Worm (Caenorhabditis elegans) whole organism, early embryonic: ENCODE measurements around the gene C05C8.5.

ENCODE experiments used
- B0310.2 ChIP-seq: sonication (generic microtip); optimal IDR thresholded peaks from 2 replicates; lab custom pipeline; 2016; ENCODE audit warnings: mild to moderate bottlenecking, missing genetic modification characterization, missing compliant biosample characterization
- F13C5.2 ChIP-seq: sonication (generic microtip); optimal IDR thresholded peaks from 2 replicates; lab custom pipeline; 2017; ENCODE audit warnings: mild to moderate bottlenecking, missing genetic modification characterization, inconsistent platforms, missing compliant biosample characterization
- aly-1 ChIP-seq: sonication (generic microtip); optimal IDR thresholded peaks from 2 replicates; lab custom pipeline; 2016; ENCODE audit warnings: missing genetic modification characterization, missing compliant biosample characterization
- ama-1 ChIP-seq: fragments of 150-350 bp; optimal IDR thresholded peaks from 2 replicates; lab custom pipeline; 2014
- ceh-13 ChIP-seq: fragments of 200-800 bp; sonication (Bioruptor generic); optimal IDR thresholded peaks from 2 replicates; lab custom pipeline; 2018; ENCODE audit warnings: mild to moderate bottlenecking, missing genetic modification characterization, missing compliant biosample characterization
- ceh-36 ChIP-seq: sonication (generic microtip); optimal IDR thresholded peaks from 2 replicates; lab custom pipeline; 2016; ENCODE audit warnings: missing genetic modification characterization, inconsistent platforms, missing compliant biosample characterization
- ets-7 ChIP-seq: sonication (generic microtip); optimal IDR thresholded peaks from 2 replicates; lab custom pipeline; 2016; ENCODE audit warnings: missing genotype, missing genetic modification characterization, missing compliant biosample characterization
- flt-1 ChIP-seq: fragments of 200-800 bp; sonication (Bioruptor generic); IDR thresholded peaks from 2 replicates; pipeline ENCODE4 v1.3.6; 2022; ENCODE audit warnings: missing genetic modification characterization, missing compliant biosample characterization
- hmbx-1 ChIP-seq: sonication (generic microtip); optimal IDR thresholded peaks from 2 replicates; lab custom pipeline; 2016; ENCODE audit warnings: mild to moderate bottlenecking, missing genetic modification characterization, missing compliant biosample characterization
- hmg-4 ChIP-seq: fragments of 200-800 bp; sonication (Bioruptor generic); optimal IDR thresholded peaks from 2 replicates; lab custom pipeline; 2018; ENCODE audit warnings: mild to moderate bottlenecking, missing genetic modification characterization, missing compliant biosample characterization
- hnd-1 ChIP-seq: sonication (generic microtip); optimal IDR thresholded peaks from 2 replicates; lab custom pipeline; 2016; ENCODE audit warnings: missing genetic modification characterization, missing compliant biosample characterization
- pes-1 ChIP-seq: fragments of 200-800 bp; sonication (Bioruptor generic); IDR thresholded peaks from 2 replicates; pipeline ENCODE4 v1.3.6; 2022; ENCODE audit warnings: missing genetic modification reagents, missing genetic modification characterization, missing compliant biosample characterization
- scrt-1 ChIP-seq: fragments of 200-800 bp; sonication (Bioruptor generic); IDR thresholded peaks from 2 replicates; pipeline ENCODE4 v1.3.6; 2022; ENCODE audit warnings: missing genetic modification characterization, missing compliant biosample characterization
- sea-1 ChIP-seq: fragments of 200-800 bp; sonication (Bioruptor generic); conservative IDR thresholded peaks from 2 replicates; pipeline ENCODE4 v1.3.6; 2022; ENCODE audit warnings: missing genetic modification characterization, missing compliant biosample characterization
- tbx-11 ChIP-seq: fragments of 200-800 bp; sonication (Bioruptor generic); IDR thresholded peaks from 2 replicates; pipeline ENCODE4 v1.3.6; 2022; ENCODE audit warnings: missing genetic modification characterization, missing compliant biosample characterization
- tbx-37 ChIP-seq: fragments of 200-800 bp; sonication (Bioruptor generic); conservative IDR thresholded peaks from 2 replicates; pipeline ENCODE4 v1.3.6; 2022; ENCODE audit warnings: missing genetic modification reagents, missing genetic modification characterization, missing compliant biosample characterization
- tra-4 ChIP-seq: sonication (generic microtip); optimal IDR thresholded peaks from 2 replicates; lab custom pipeline; 2017; ENCODE audit warnings: missing genetic modification characterization, missing compliant biosample characterization

Gene C05C8.5

ce11 chrV:7236694-7237093 lies 2.1 kb upstream of the C05C8.5 start:
- no peak for TF ChIP-seq hnd-1 (tag; lab: Kevin White, UChicago)
- no peak for TF ChIP-seq tra-4
- no peak for TF ChIP-seq sea-1
- TF ChIP-seq B0310.2 (tag; lab: Kevin White, UChicago) = no peak
- no peak for TF ChIP-seq pes-1 (GFP tag; lab: Robert Waterston, UW)
- TF ChIP-seq ceh-36 (tag; lab: Kevin White, UChicago) = no peak

DNA sequence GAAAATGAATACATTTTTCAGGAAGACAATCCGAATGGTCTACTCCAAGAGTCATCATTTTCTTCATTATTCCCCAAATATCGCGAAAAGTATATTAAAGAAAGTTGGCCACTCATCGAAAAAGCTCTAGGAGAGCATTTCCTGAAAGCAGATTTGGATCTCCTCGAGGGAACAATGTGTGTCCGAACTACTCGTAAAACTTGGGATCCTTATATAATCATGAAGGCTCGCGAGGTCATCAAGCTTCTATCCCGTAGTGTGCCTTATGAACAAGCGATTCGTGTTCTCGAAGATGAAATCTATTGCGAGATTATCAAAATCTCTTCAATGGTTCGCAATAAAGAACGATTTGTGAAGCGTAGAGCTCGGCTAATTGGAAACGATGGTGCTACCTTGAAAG lies 3.1 kb downstream of the C05C8.5 start:
- TF ChIP-seq ama-1 (no peak), hmg-4 (GFP tag; lab: Kevin White, UChicago) (no peak), tbx-11 (GFP tag; lab: Robert Waterston, UW) (no peak), ceh-13 (GFP tag; lab: Kevin White, UChicago) (no peak), hmbx-1 (tag; lab: Kevin White, UChicago) (no peak), ets-7 (no peak), pes-1 (GFP tag; lab: Robert Waterston, UW) (no peak), F13C5.2 (tag; lab: Kevin White, UChicago) (no peak), tbx-37 (no peak), tra-4 (no peak), flt-1 (GFP tag; lab: Robert Waterston, UW) (no peak), ceh-36 (tag; lab: Kevin White, UChicago) (no peak), aly-1 (no peak), scrt-1 (GFP tag; lab: Robert Waterston, UW) (no peak), B0310.2 (tag; lab: Kevin White, UChicago) (no peak), sea-1 (no peak), hnd-1 (tag; lab: Kevin White, UChicago) (no peak)

ce11 chrV:7230847-7231246 lies 3.8 kb downstream of the C05C8.5 start, which contains the start of the genes gei-6 and krr-1:
Gene gei-6, minus strand, starts transcription at chrV:7230848.
Gene krr-1, plus strand, starts transcription at chrV:7231190.
- TF ChIP-seq ama-1 (no peak), pes-1 (GFP tag; lab: Robert Waterston, UW) (peak; percentile 90), aly-1 (peak; percentile 22), hnd-1 (tag; lab: Kevin White, UChicago) (peak; percentile 70), tra-4 (no peak), F13C5.2 (tag; lab: Kevin White, UChicago) (peak; percentile 90), B0310.2 (tag; lab: Kevin White, UChicago) (peak; percentile 66), scrt-1 (GFP tag; lab: Robert Waterston, UW) (peak; percentile 85), hmg-4 (GFP tag; lab: Kevin White, UChicago) (peak; percentile 83), ceh-36 (tag; lab: Kevin White, UChicago) (peak; percentile 87), tbx-11 (GFP tag; lab: Robert Waterston, UW) (peak; percentile 92), ceh-13 (GFP tag; lab: Kevin White, UChicago) (peak; percentile 73), flt-1 (GFP tag; lab: Robert Waterston, UW) (peak; percentile 84), hmbx-1 (tag; lab: Kevin White, UChicago) (peak; percentile 31), sea-1 (peak; percentile 90), ets-7 (no peak), tbx-37 (peak; percentile 88)

DNA sequence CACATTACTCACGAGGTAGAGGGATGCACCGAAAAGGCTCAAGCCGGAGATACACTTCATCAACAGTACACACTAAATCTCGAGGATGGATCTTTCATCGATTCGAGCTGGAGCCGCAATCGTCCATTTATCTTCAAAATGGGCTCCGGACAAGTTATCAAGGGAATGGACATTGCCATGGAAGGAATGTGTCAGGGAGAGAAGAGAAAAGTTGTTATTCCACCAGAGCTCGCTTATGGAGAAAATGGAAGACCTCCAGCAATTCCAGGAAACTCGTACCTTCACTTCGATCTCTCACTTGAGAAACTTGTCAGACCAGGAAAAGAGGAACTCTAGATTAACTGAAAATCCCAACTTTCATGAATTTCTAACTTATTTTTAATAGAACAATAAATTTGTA lies 8.7 kb downstream of the C05C8.5 start:
- TF ChIP-seq ama-1 (peak; percentile 75), tbx-11 (GFP tag; lab: Robert Waterston, UW) (no peak)

DNA sequence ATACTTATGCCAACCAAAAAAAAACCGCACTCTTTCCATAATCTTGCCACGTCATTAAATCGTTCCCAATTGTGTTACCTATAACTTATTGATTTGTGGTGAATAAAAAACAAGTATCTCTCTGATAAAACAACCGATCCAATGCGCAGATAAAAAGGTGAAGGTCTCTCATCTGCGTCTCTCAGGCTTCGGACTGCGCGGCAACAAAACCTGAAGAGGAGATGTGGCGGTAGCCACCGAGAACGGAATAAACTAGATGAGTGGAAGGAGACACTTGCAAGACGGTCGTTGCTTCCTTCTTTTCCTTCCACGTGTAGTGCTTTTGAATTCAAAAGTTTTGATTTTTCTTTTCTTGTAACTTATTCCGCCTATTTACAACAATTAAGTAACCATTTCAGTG lies 9.7 kb downstream of the C05C8.5 start, which contains the start of gene fkb-3:
Gene fkb-3 (plus strand): TSS at position 277 of the 400 bp plus-strand sequence.
- no peak for TF ChIP-seq F13C5.2 (tag; lab: Kevin White, UChicago)
- no peak for TF ChIP-seq scrt-1 (GFP tag; lab: Robert Waterston, UW)
- no peak for TF ChIP-seq tbx-11 (GFP tag; lab: Robert Waterston, UW)
- no peak for TF ChIP-seq ceh-36 (tag; lab: Kevin White, UChicago)
- no peak for TF ChIP-seq aly-1
- TF ChIP-seq tbx-37 = no peak

DNA sequence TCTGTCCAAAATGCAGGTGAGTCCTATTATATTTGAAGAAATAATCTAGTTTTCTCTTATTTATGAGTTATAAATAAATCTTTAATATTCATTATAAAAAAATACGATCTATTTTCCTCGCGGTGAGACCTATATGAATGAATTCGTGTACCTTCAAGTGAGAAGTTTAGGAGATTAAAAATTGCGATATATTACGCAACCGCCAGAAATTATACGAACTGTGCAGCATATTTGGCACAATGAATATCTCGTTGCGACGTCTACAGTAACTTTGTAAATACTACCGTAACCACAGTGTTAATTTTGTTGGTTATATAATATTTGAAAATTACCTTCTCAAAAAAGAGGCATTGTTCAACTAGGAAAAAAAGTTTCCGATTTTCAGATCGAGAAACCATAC lies 10.3 kb downstream of the C05C8.5 start:
- no peak for TF ChIP-seq flt-1 (GFP tag; lab: Robert Waterston, UW)
- TF ChIP-seq tbx-11 (GFP tag; lab: Robert Waterston, UW) = no peak
- TF ChIP-seq hnd-1 (tag; lab: Kevin White, UChicago) = no peak
- no peak for TF ChIP-seq ceh-13 (GFP tag; lab: Kevin White, UChicago)
- TF ChIP-seq hmg-4 (GFP tag; lab: Kevin White, UChicago) = no peak
- no peak for TF ChIP-seq sea-1
- no peak for TF ChIP-seq scrt-1 (GFP tag; lab: Robert Waterston, UW)
- no peak for TF ChIP-seq aly-1
- TF ChIP-seq hmbx-1 (tag; lab: Kevin White, UChicago) = no peak
- no peak for TF ChIP-seq B0310.2 (tag; lab: Kevin White, UChicago)
- TF ChIP-seq ama-1 = no peak

ce11 chrV:7223941-7224340 lies 10.7 kb downstream of the C05C8.5 start, which contains the start of gene C13F10.1:
Gene C13F10.1, plus strand, starts transcription at chrV:7224078.
- TF ChIP-seq pes-1 (GFP tag; lab: Robert Waterston, UW) = no peak
- TF ChIP-seq tra-4 = no peak
- TF ChIP-seq aly-1 = no peak
- TF ChIP-seq tbx-11 (GFP tag; lab: Robert Waterston, UW) = no peak
- no peak for TF ChIP-seq hnd-1 (tag; lab: Kevin White, UChicago)
- TF ChIP-seq ceh-36 (tag; lab: Kevin White, UChicago) = no peak
- TF ChIP-seq F13C5.2 (tag; lab: Kevin White, UChicago) = no peak
- no peak for TF ChIP-seq hmbx-1 (tag; lab: Kevin White, UChicago)

- no peak for TF ChIP-seq ceh-13 (GFP tag; lab: Kevin White, UChicago)
- no peak for TF ChIP-seq flt-1 (GFP tag; lab: Robert Waterston, UW)
- TF ChIP-seq B0310.2 (tag; lab: Kevin White, UChicago) = no peak
- no peak for TF ChIP-seq tbx-37
- TF ChIP-seq hmbx-1 (tag; lab: Kevin White, UChicago) = no peak
- no peak for TF ChIP-seq aly-1
- TF ChIP-seq scrt-1 (GFP tag; lab: Robert Waterston, UW) = no peak
- TF ChIP-seq ama-1 = no peak
- no peak for TF ChIP-seq hnd-1 (tag; lab: Kevin White, UChicago)
- TF ChIP-seq sea-1 = no peak
- TF ChIP-seq hmg-4 (GFP tag; lab: Kevin White, UChicago) = no peak
- no peak for TF ChIP-seq F13C5.2 (tag; lab: Kevin White, UChicago)
Observed at ce11 chrV:7223152-7223551, 11.5 kb downstream of the C05C8.5 start, which contains the start of gene C13F10.7. Gene C13F10.7, minus strand, starts transcription at chrV:7223252.
